Fruit fly (Drosophila melanogaster) whole organism, prepupa: Measurements from ENCODE around the gene eater.

Source experiments
- CG11902 ChIP-seq: fragments of 200-800 bp; sonication (Bioruptor generic); optimal IDR thresholded peaks from 3 replicates; lab custom pipeline; 2016; ENCODE audit warnings: missing biosample characterization, missing genetic modification characterization
- CG15336 ChIP-seq: fragments of 200-800 bp; sonication (Bioruptor generic); IDR thresholded peaks from 2 replicates; pipeline ENCODE4 v1.3.6; 2022; ENCODE audit warnings: missing biosample characterization, missing genetic modification characterization
- CG16779 ChIP-seq: fragments of 200-800 bp; sonication (Bioruptor generic); optimal IDR thresholded peaks from 3 replicates; lab custom pipeline; 2017; ENCODE audit warnings: missing biosample characterization, mild to moderate bottlenecking, missing genetic modification characterization
- CG31627 ChIP-seq: fragments of 200-800 bp; sonication (Bioruptor generic); optimal IDR thresholded peaks from 3 replicates; lab custom pipeline; 2016; ENCODE audit warnings: missing biosample characterization, missing genetic modification characterization
- CG3919 ChIP-seq: fragments of 200-800 bp; sonication (Bioruptor generic); optimal IDR thresholded peaks from 3 replicates; lab custom pipeline; 2016; ENCODE audit warnings: missing biosample characterization, missing genetic modification characterization
- CG8632 ChIP-seq: fragments of 200-800 bp; sonication (Bioruptor generic); optimal IDR thresholded peaks from 3 replicates; lab custom pipeline; 2016; ENCODE audit warnings: missing biosample characterization, missing genetic modification characterization
- Ets96B ChIP-seq: fragments of 200-800 bp; optimal IDR thresholded peaks from 2 replicates; lab custom pipeline; 2019; ENCODE audit warnings: missing biosample characterization, mild to moderate bottlenecking, missing genetic modification characterization, moderate library complexity
- Hr38 ChIP-seq: sonication (Bioruptor generic); optimal IDR thresholded peaks from 2 replicates; lab custom pipeline; 2016; ENCODE audit warnings: missing biosample characterization, missing genetic modification characterization
- acj6 ChIP-seq: fragments of 200-800 bp; sonication (Bioruptor generic); optimal IDR thresholded peaks from 3 replicates; lab custom pipeline; 2016; ENCODE audit warnings: missing biosample characterization, missing genetic modification characterization
- fd59A ChIP-seq: fragments of 200-800 bp; sonication (Bioruptor generic); optimal IDR thresholded peaks from 2 replicates; lab custom pipeline; 2017; ENCODE audit warnings: missing biosample characterization, mild to moderate bottlenecking, missing genetic modification characterization, missing genetic modification reagents
- salr ChIP-seq, 2 experiments: fragments of 200-800 bp; sonication (Bioruptor generic); optimal IDR thresholded peaks; 3 replicates each; lab custom pipeline; 2016 to 2018; ENCODE audit warnings: missing biosample characterization in 2 of 2, missing genetic modification characterization in 2 of 2, mild to moderate bottlenecking in 1 of 2
- svp ChIP-seq: fragments of 200-800 bp; sonication (Bioruptor generic); peaks from one replicate; lab custom pipeline; 2016; ENCODE audit warnings: missing biosample characterization, missing genetic modification characterization

dm6 chr3R:27108111-27108510, 8.6 kb upstream of the eater start:
- TF ChIP-seq acj6 (GFP tag; lab: Kevin White, UChicago) (no peak), Hr38 (GFP tag; lab: Kevin White, UChicago) (no peak), salr (GFP tag; optimal IDR thresholded peaks at IDR 0.05; lab: Kevin White, UChicago) (no peak), Ets96B (tag; lab: Kevin White, UChicago) (no peak), fd59A (GFP tag; lab: Kevin White, UChicago) (no peak), CG31627 (GFP tag; lab: Kevin White, UChicago) (no peak), svp (GFP tag; lab: Kevin White, UChicago) (no peak), CG16779 (tag; lab: Kevin White, UChicago) (no peak), CG3919 (no peak), CG8632 (GFP tag; lab: Kevin White, UChicago) (no peak), CG11902 (GFP tag; lab: Kevin White, UChicago) (no peak), CG15336 (GFP tag; lab: Robert Waterston, UW) (no peak)
